Fruit fly (Drosophila melanogaster): Measurements from ENCODE around the gene cac.

cac gene

dm6 chrX:11917056-11917633, 67.7 kb downstream of the cac start, which contains the start of gene pot:
Gene pot, minus strand, starts transcription at chrX:11917260.
- TF ChIP-seq Ets98B (GFP tag; IDR thresholded peaks at IDR 0.05) (peak; percentile 43; the same call in 1 of the 2 replicates), CG12605 (GFP tag; IDR thresholded peaks at IDR 0.05) (0 out of 2 replicates have a peak, but pooled peaks have one; percentile 16), Snoo (tag; optimal IDR thresholded peaks at IDR 0.05) (no peak), CG4496 (GFP tag; IDR thresholded peaks at IDR 0.05) (no peak), CG32121 (GFP tag; IDR thresholded peaks at IDR 0.05) (no peak), CG17806 (tag; optimal IDR thresholded peaks at IDR 0.05) (no peak), CG8159 (tag; optimal IDR thresholded peaks at IDR 0.05) (no peak), fd96Ca (GFP tag; IDR thresholded peaks at IDR 0.05) (0 out of 3 replicates have a peak, but pooled peaks have one; percentile 21), Pif1B (GFP tag; optimal IDR thresholded peaks at IDR 0.05) (no peak), rn (GFP tag; IDR thresholded peaks at IDR 0.05) (no peak), CG13204 (GFP tag; optimal IDR thresholded peaks at IDR 0.05) (no peak), CG34367 (tag; optimal IDR thresholded peaks at IDR 0.05) (no peak)

dm6 chrX:11915154-11915593, 69.7 kb downstream of the cac start:
- TF ChIP-seq CG34367 (tag; optimal IDR thresholded peaks at IDR 0.05) (peak; percentile 87), CG8301 (tag; optimal IDR thresholded peaks at IDR 0.05) (peak; percentile 90), CG14655 (GFP tag; optimal IDR thresholded peaks at IDR 0.05) (peak; percentile 90), CG15710 (tag; optimal IDR thresholded peaks at IDR 0.05) (peak; percentile 92), CG13204 (GFP tag; optimal IDR thresholded peaks at IDR 0.05) (peak; percentile 80), CG10348 (GFP tag; IDR thresholded peaks at IDR 0.05) (peak; percentile 45; the same call in 1 of the 2 replicates), CG4496 (GFP tag; IDR thresholded peaks at IDR 0.05) (peak; percentile 84), CG9948 (tag; optimal IDR thresholded peaks at IDR 0.05) (peak; percentile 87), CG32121 (GFP tag; IDR thresholded peaks at IDR 0.05) (peak; percentile 90), Pif1A (GFP tag; optimal IDR thresholded peaks at IDR 0.05) (peak; percentile 66), Ets98B (GFP tag; IDR thresholded peaks at IDR 0.05) (peak; percentile 78), CG17806 (tag; optimal IDR thresholded peaks at IDR 0.05) (peak; percentile 87), gl (tag; optimal IDR thresholded peaks at IDR 0.05) (peak; percentile 65), fd96Ca (GFP tag; IDR thresholded peaks at IDR 0.05) (peak; percentile 58; the same call in 2 of the 3 replicates), CG8159 (tag; optimal IDR thresholded peaks at IDR 0.05) (peak; percentile 93), rn (GFP tag; IDR thresholded peaks at IDR 0.05) (peak; percentile 67), D1 (tag; optimal IDR thresholded peaks at IDR 0.05) (peak; percentile 79), Snoo (tag; optimal IDR thresholded peaks at IDR 0.05) (peak; percentile 86), CG12605 (GFP tag; IDR thresholded peaks at IDR 0.05) (peak; percentile 80), Pif1B (GFP tag; optimal IDR thresholded peaks at IDR 0.05) (peak; percentile 81), EcR (GFP tag; optimal IDR thresholded peaks at IDR 0.05) (peak; percentile 42)

dm6 chrX:11913581-11913980, 71.3 kb downstream of the cac start:
- TF ChIP-seq EcR (GFP tag; optimal IDR thresholded peaks at IDR 0.05) (peak; percentile 23), CG10348 (GFP tag; IDR thresholded peaks at IDR 0.05) (no peak)

- TF ChIP-seq D1 (tag; optimal IDR thresholded peaks at IDR 0.05) (no peak), CG4496 (GFP tag; IDR thresholded peaks at IDR 0.05) (no peak), fd96Ca (GFP tag; IDR thresholded peaks at IDR 0.05) (no peak), Pif1B (GFP tag; optimal IDR thresholded peaks at IDR 0.05) (no peak)
These were observed 78.0 kb downstream of the cac start, which contains the start of gene CG43156 for dm6 chrX:11906818-11907281. Gene CG43156, minus strand, starts transcription at chrX:11906868.

dm6 chrX:11905144-11905543, 79.7 kb downstream of the cac start, which contains the start of gene Upf1:
Gene Upf1, minus strand, starts transcription at chrX:11905371.
- no peak for TF ChIP-seq Pif1B (GFP tag; optimal IDR thresholded peaks at IDR 0.05)
- no peak for TF ChIP-seq CG13204 (GFP tag; optimal IDR thresholded peaks at IDR 0.05)
- no peak for TF ChIP-seq Pif1A (GFP tag; optimal IDR thresholded peaks at IDR 0.05)

- TF ChIP-seq CG8159 (tag; optimal IDR thresholded peaks at IDR 0.05) (no peak), CG32121 (GFP tag; IDR thresholded peaks at IDR 0.05) (no peak), Pif1A (GFP tag; optimal IDR thresholded peaks at IDR 0.05) (no peak), fd96Ca (GFP tag; IDR thresholded peaks at IDR 0.05) (no peak), Pif1B (GFP tag; optimal IDR thresholded peaks at IDR 0.05) (no peak), gl (tag; optimal IDR thresholded peaks at IDR 0.05) (no peak)
These were observed 89.7 kb downstream of the cac start for dm6 chrX:11895141-11895540.

- TF ChIP-seq rn (GFP tag; IDR thresholded peaks at IDR 0.05) (no peak), gl (tag; optimal IDR thresholded peaks at IDR 0.05) (no peak), fd96Ca (GFP tag; IDR thresholded peaks at IDR 0.05) (no peak), CG8301 (tag; optimal IDR thresholded peaks at IDR 0.05) (no peak), D1 (tag; optimal IDR thresholded peaks at IDR 0.05) (no peak), Pif1B (GFP tag; optimal IDR thresholded peaks at IDR 0.05) (no peak), Snoo (tag; optimal IDR thresholded peaks at IDR 0.05) (no peak), CG15710 (tag; optimal IDR thresholded peaks at IDR 0.05) (no peak), CG14655 (GFP tag; optimal IDR thresholded peaks at IDR 0.05) (no peak), EcR (GFP tag; optimal IDR thresholded peaks at IDR 0.05) (no peak), CG13204 (GFP tag; optimal IDR thresholded peaks at IDR 0.05) (no peak), CG34367 (tag; optimal IDR thresholded peaks at IDR 0.05) (no peak), CG9948 (tag; optimal IDR thresholded peaks at IDR 0.05) (no peak), CG12605 (GFP tag; IDR thresholded peaks at IDR 0.05) (no peak), CG8159 (tag; optimal IDR thresholded peaks at IDR 0.05) (no peak), Ets98B (GFP tag; IDR thresholded peaks at IDR 0.05) (no peak), CG17806 (tag; optimal IDR thresholded peaks at IDR 0.05) (no peak), CG10348 (GFP tag; IDR thresholded peaks at IDR 0.05) (no peak), CG32121 (GFP tag; IDR thresholded peaks at IDR 0.05) (no peak)
These were observed 90.7 kb downstream of the cac start for dm6 chrX:11894198-11894597.
